Fruit fly (Drosophila melanogaster) whole organism, embryonic: ENCODE measurements around the gene CG5541.

ENCODE experiments used
- Atf3 ChIP-seq: fragments of 200-800 bp; sonication (Bioruptor generic); optimal IDR thresholded peaks from 3 replicates; lab custom pipeline; 2016; ENCODE audit warnings: missing biosample characterization, missing genetic modification characterization
- Awh ChIP-seq: fragments of 200-800 bp; sonication (Bioruptor generic); IDR thresholded peaks from 2 replicates; pipeline ENCODE4, ENCODE4 v1.3.6; 2022; ENCODE audit warnings: missing biosample characterization, missing genetic modification characterization
- Bdp1 ChIP-seq: fragments of 200-800 bp; sonication (Bioruptor generic); optimal IDR thresholded peaks from 3 replicates; lab custom pipeline; 2016; ENCODE audit warnings: missing biosample characterization, missing genetic modification characterization
- CG11093 ChIP-seq: fragments of 200-800 bp; sonication (Bioruptor generic); IDR thresholded peaks from 3 replicates; pipeline ENCODE4 v1.3.6; 2022; ENCODE audit warnings: missing biosample characterization, missing genetic modification characterization
- CG11696 ChIP-seq: fragments of 200-800 bp; sonication (Bioruptor generic); IDR thresholded peaks from 2 replicates; pipeline ENCODE4 v1.3.6; 2022; ENCODE audit warnings: missing biosample characterization, missing genetic modification characterization
- CG12659 ChIP-seq: fragments of 200-800 bp; sonication (Bioruptor generic); optimal IDR thresholded peaks from 3 replicates; lab custom pipeline; 2017; ENCODE audit warnings: mild to moderate bottlenecking, missing biosample characterization, missing genetic modification reagents, missing genetic modification characterization
- CG13424 ChIP-seq: fragments of 200-800 bp; sonication (Bioruptor generic); optimal IDR thresholded peaks from 2 replicates; lab custom pipeline; 2019; ENCODE audit warnings: missing biosample characterization, mild to moderate bottlenecking, missing genetic modification characterization, moderate library complexity
- CG15601 ChIP-seq: fragments of 200-800 bp; sonication (Bioruptor generic); optimal IDR thresholded peaks from 3 replicates; lab custom pipeline; 2019; ENCODE audit warnings: missing biosample characterization, mild to moderate bottlenecking, missing genetic modification characterization, moderate library complexity
- CG1602 ChIP-seq: fragments of 200-800 bp; sonication (Bioruptor generic); optimal IDR thresholded peaks from 3 replicates; lab custom pipeline; 2016; ENCODE audit warnings: missing biosample characterization, missing genetic modification characterization
- CG16813 ChIP-seq: fragments of 200-800 bp; sonication (Bioruptor generic); IDR thresholded peaks from 3 replicates; pipeline ENCODE4 v1.3.6; 2022; ENCODE audit warnings: missing biosample characterization, missing genetic modification characterization; ENCODE audit not compliant: partially characterized antibody
- CG17568 ChIP-seq: fragments of 200-800 bp; sonication (Bioruptor generic); optimal IDR thresholded peaks from 2 replicates; lab custom pipeline; 2018; ENCODE audit warnings: missing biosample characterization, mild to moderate bottlenecking, missing genetic modification characterization, moderate library complexity
- CG17802 ChIP-seq: fragments of 200-800 bp; sonication (Bioruptor generic); optimal IDR thresholded peaks from 2 replicates; lab custom pipeline; 2018; ENCODE audit warnings: missing biosample characterization, mild to moderate bottlenecking, missing genetic modification characterization, moderate library complexity
- CG17829 ChIP-seq: fragments of 200-800 bp; optimal IDR thresholded peaks from 2 replicates; lab custom pipeline; 2019; ENCODE audit warnings: missing biosample characterization, mild to moderate bottlenecking, missing genetic modification characterization, moderate library complexity
- CG17912 ChIP-seq: fragments of 200-800 bp; sonication (Bioruptor generic); optimal IDR thresholded peaks from 2 replicates; lab custom pipeline; 2018; ENCODE audit warnings: missing biosample characterization, mild to moderate bottlenecking, missing genetic modification characterization
- CG30020 ChIP-seq: fragments of 200-800 bp; optimal IDR thresholded peaks from 2 replicates; lab custom pipeline; 2019; ENCODE audit warnings: missing biosample characterization, mild to moderate bottlenecking, missing genetic modification characterization, moderate library complexity
- CG31365 ChIP-seq: fragments of 200-800 bp; sonication (Bioruptor generic); optimal IDR thresholded peaks from 2 replicates; lab custom pipeline; 2018; ENCODE audit warnings: missing biosample characterization, mild to moderate bottlenecking, missing genetic modification characterization
- CG34224 ChIP-seq: fragments of 200-800 bp; sonication (Bioruptor generic); IDR thresholded peaks from 3 replicates; pipeline ENCODE4 v1.3.6; 2022; ENCODE audit warnings: missing biosample characterization, missing genetic modification characterization; ENCODE audit not compliant: partially characterized antibody
- CG4617 ChIP-seq: fragments of 200-800 bp; sonication (Bioruptor generic); optimal IDR thresholded peaks from 3 replicates; lab custom pipeline; 2016; ENCODE audit warnings: missing biosample characterization, missing genetic modification characterization, borderline replicate concordance
- CG6813 ChIP-seq: fragments of 200-800 bp; sonication (Bioruptor generic); optimal IDR thresholded peaks from 2 replicates; lab custom pipeline; 2017; ENCODE audit warnings: missing biosample characterization, missing genetic modification characterization, mild to moderate bottlenecking, moderate library complexity, missing genetic modification reagents
- CG7556 ChIP-seq: fragments of 200-800 bp; sonication (Bioruptor generic); optimal IDR thresholded peaks from 2 replicates; lab custom pipeline; 2017; ENCODE audit warnings: missing biosample characterization, mild to moderate bottlenecking, missing genetic modification characterization
- CG7786 ChIP-seq: fragments of 200-800 bp; sonication (Bioruptor generic); optimal IDR thresholded peaks from 2 replicates; lab custom pipeline; 2016; ENCODE audit warnings: missing biosample characterization, missing genetic modification characterization
- CG8089 ChIP-seq: fragments of 200-800 bp; sonication (Bioruptor generic); optimal IDR thresholded peaks from 3 replicates; lab custom pipeline; 2016; ENCODE audit warnings: missing biosample characterization, missing genetic modification characterization
- CG8281 ChIP-seq: fragments of 200-800 bp; sonication (Bioruptor generic); optimal IDR thresholded peaks from 2 replicates; lab custom pipeline; 2018; ENCODE audit warnings: missing biosample characterization, mild to moderate bottlenecking, missing genetic modification characterization, moderate library complexity
- CG9797 ChIP-seq: fragments of 200-800 bp; sonication (Bioruptor generic); optimal IDR thresholded peaks from 3 replicates; lab custom pipeline; 2018; ENCODE audit warnings: missing biosample characterization, mild to moderate bottlenecking, missing genetic modification characterization
- D ChIP-seq, 2 experiments: fragments of 200-800 bp in 1 of 2; fragments of >200 bp in 1 of 2; sonication (Bioruptor generic) in 1 of 2; optimal IDR thresholded peaks; 2 replicates in 1 of 2; 3 replicates in 1 of 2; lab custom pipeline; 2017; ENCODE audit warnings: mild to moderate bottlenecking in 1 of 2, missing biosample characterization in 1 of 2, missing genetic modification characterization in 1 of 2, missing genetic modification reagents in 1 of 2
- Dad ChIP-seq: fragments of 200-800 bp; sonication (Bioruptor generic); optimal IDR thresholded peaks from 3 replicates; lab custom pipeline; 2016; ENCODE audit warnings: missing biosample characterization, missing genetic modification characterization
- Fer2 ChIP-seq: fragments of 200-800 bp; sonication (Bioruptor generic); optimal IDR thresholded peaks from 2 replicates; lab custom pipeline; 2018; ENCODE audit warnings: missing biosample characterization, mild to moderate bottlenecking, missing genetic modification characterization, moderate library complexity
- Lim3 ChIP-seq: fragments of 200-800 bp; sonication (Bioruptor generic); IDR thresholded peaks from 2 replicates; pipeline ENCODE4 v1.3.6; 2022; ENCODE audit warnings: missing biosample characterization, missing genetic modification characterization
- Mes4 ChIP-seq: fragments of 200-800 bp; sonication (Bioruptor generic); optimal IDR thresholded peaks from 2 replicates; lab custom pipeline; 2016; ENCODE audit warnings: missing biosample characterization, missing genetic modification characterization
- Myb ChIP-seq: fragments of 200-800 bp; sonication (Bioruptor generic); optimal IDR thresholded peaks from 2 replicates; lab custom pipeline; 2016; ENCODE audit warnings: missing biosample characterization, missing genetic modification characterization
- NK7.1 ChIP-seq: fragments of 200-800 bp; sonication (Bioruptor generic); optimal IDR thresholded peaks from 3 replicates; lab custom pipeline; 2016; ENCODE audit warnings: missing biosample characterization, missing genetic modification characterization
- Oli ChIP-seq: fragments of 200-800 bp; sonication (Bioruptor generic); optimal IDR thresholded peaks from 2 replicates; lab custom pipeline; 2018; ENCODE audit warnings: missing biosample characterization, mild to moderate bottlenecking, missing genetic modification characterization, moderate library complexity
- Sry-δ ChIP-seq: fragments of 200-800 bp; sonication (Bioruptor generic); optimal IDR thresholded peaks from 2 replicates; lab custom pipeline; 2016; ENCODE audit warnings: missing biosample characterization, missing genetic modification characterization
- Ssrp ChIP-seq: fragments of 200-800 bp; sonication (Bioruptor generic); optimal IDR thresholded peaks from 2 replicates; lab custom pipeline; 2018; ENCODE audit warnings: missing biosample characterization, mild to moderate bottlenecking, missing genetic modification characterization, moderate library complexity
- Xrp1 ChIP-seq: fragments of 200-800 bp; sonication (Bioruptor generic); IDR thresholded peaks from 2 replicates; pipeline ENCODE4 v1.3.6; 2022; ENCODE audit warnings: missing biosample characterization, missing genetic modification characterization
- ab ChIP-seq: fragments of 200-800 bp; sonication (Bioruptor generic); optimal IDR thresholded peaks from 2 replicates; lab custom pipeline; 2016; ENCODE audit warnings: missing biosample characterization, missing genetic modification characterization
- ara ChIP-seq: fragments of 200-800 bp; sonication (Bioruptor generic); IDR thresholded peaks from 2 replicates; pipeline ENCODE4 v1.3.6; 2022; ENCODE audit warnings: missing biosample characterization, missing genetic modification characterization
- az2 ChIP-seq: fragments of 200-800 bp; sonication (Bioruptor generic); optimal IDR thresholded peaks from 3 replicates; lab custom pipeline; 2016; ENCODE audit warnings: missing biosample characterization, missing genetic modification characterization
- grau ChIP-seq: fragments of 200-800 bp; optimal IDR thresholded peaks from 3 replicates; lab custom pipeline; 2019; ENCODE audit warnings: missing biosample characterization, mild to moderate bottlenecking, missing genetic modification characterization, moderate library complexity
- nmo ChIP-seq: fragments of 200-800 bp; sonication (Bioruptor generic); optimal IDR thresholded peaks from 2 replicates; lab custom pipeline; 2018; ENCODE audit warnings: missing biosample characterization, mild to moderate bottlenecking, missing genetic modification characterization, moderate library complexity
- nom ChIP-seq: fragments of 200-800 bp; sonication (Bioruptor generic); optimal IDR thresholded peaks from 2 replicates; lab custom pipeline; 2017; ENCODE audit warnings: missing biosample characterization, missing genetic modification characterization, mild to moderate bottlenecking, moderate library complexity, missing genetic modification reagents
- otp ChIP-seq: fragments of 200-800 bp; sonication (Bioruptor generic); IDR thresholded peaks from 3 replicates; pipeline ENCODE4, ENCODE4 v1.3.6; 2022; ENCODE audit warnings: missing biosample characterization, missing genetic modification characterization
- psq ChIP-seq: fragments of 200-800 bp; sonication (Bioruptor generic); optimal IDR thresholded peaks from 2 replicates; lab custom pipeline; 2017; ENCODE audit warnings: missing biosample characterization, missing genetic modification characterization
- rib ChIP-seq: fragments of 200-800 bp; sonication (Bioruptor generic); IDR thresholded peaks from 2 replicates; pipeline ENCODE4 v1.3.6; 2022; ENCODE audit warnings: missing biosample characterization, missing genetic modification characterization
- sens ChIP-seq: fragments of 200-800 bp; sonication (Bioruptor generic); peaks from one replicate; lab custom pipeline; 2016; ENCODE audit warnings: missing biosample characterization, missing genetic modification characterization
- shn ChIP-seq: fragments of 200-800 bp; sonication (Bioruptor generic); optimal IDR thresholded peaks from 3 replicates; lab custom pipeline; 2016; ENCODE audit warnings: missing biosample characterization, missing genetic modification characterization
- tna ChIP-seq: fragments of 200-800 bp; sonication (Bioruptor generic); IDR thresholded peaks from 2 replicates; pipeline ENCODE4 v1.3.6; 2022; ENCODE audit warnings: missing biosample characterization, missing genetic modification characterization; ENCODE audit not compliant: partially characterized antibody
- toy ChIP-seq: fragments of 200-800 bp; sonication (Bioruptor generic); IDR thresholded peaks from 2 replicates; pipeline ENCODE4 v1.3.6; 2022; ENCODE audit warnings: missing biosample characterization, missing genetic modification characterization
- zfh1 ChIP-seq: fragments of 200-800 bp; sonication (Bioruptor generic); IDR thresholded peaks from 3 replicates; pipeline ENCODE4 v1.3.6; 2022; ENCODE audit warnings: missing biosample characterization, missing genetic modification characterization

The CG5541 gene

DNA sequence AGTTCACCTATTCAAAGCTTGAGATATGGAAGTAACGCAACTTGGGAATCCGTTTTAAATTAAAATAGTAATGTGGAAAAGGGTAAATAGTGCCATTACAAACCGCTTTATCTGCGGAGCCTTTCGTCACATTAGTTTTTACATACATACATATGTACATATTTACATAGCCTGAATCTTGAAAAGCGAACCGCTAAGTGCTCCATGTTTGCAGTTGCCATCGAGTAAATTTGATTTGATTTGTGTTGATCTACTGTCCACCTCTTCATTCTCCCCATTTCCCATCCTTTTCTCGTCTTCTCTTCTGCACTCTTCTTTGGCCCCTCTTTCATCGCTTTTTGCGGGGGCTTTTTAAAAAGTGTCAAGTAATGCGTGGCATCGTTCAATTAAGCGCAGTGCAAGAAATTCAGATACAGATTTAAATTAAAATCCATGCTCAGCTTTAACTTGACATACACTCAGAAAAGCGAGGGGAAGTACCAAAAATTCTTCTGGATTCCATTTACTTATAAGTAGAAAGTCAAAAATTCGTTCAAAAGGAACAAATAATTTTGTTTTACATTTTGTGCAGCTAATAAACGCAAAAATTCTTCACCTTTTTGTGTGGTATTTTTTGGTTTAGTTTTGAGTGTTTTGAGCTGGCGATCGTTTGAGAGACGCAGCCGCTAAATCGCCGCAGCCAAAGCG is 767 bp upstream of the CG5541 start (continued):
- TF ChIP-seq CG6813 (GFP tag; lab: Kevin White, UChicago) = peak; percentile 96
- no peak for TF ChIP-seq Lim3 (GFP tag; lab: Robert Waterston, UW)
- TF ChIP-seq Bdp1 (GFP tag; lab: Kevin White, UChicago) = peak; percentile 82
- TF ChIP-seq psq (GFP tag; lab: Kevin White, UChicago) = peak; percentile 76
- no peak for TF ChIP-seq CG34224 (GFP tag; lab: Robert Waterston, UW)
- TF ChIP-seq CG16813 (GFP tag; lab: Robert Waterston, UW) = no peak
- TF ChIP-seq CG7786 (GFP tag; lab: Kevin White, UChicago) = peak; percentile 21
- peak; percentile 93 for TF ChIP-seq Awh (GFP tag; lab: Robert Waterston, UW)
- TF ChIP-seq CG1602 (GFP tag; lab: Kevin White, UChicago) = peak; percentile 61
- TF ChIP-seq CG7556 = peak; percentile 80
- 0 out of 2 replicates have a peak, but pooled peaks have one; percentile 37 for TF ChIP-seq toy (GFP tag; lab: Robert Waterston, UW)
- peak; percentile 90 for TF ChIP-seq CG17568 (GFP tag; lab: Kevin White, UChicago)
- TF ChIP-seq Oli (tag; lab: Kevin White, UChicago) = peak; percentile 56
- TF ChIP-seq sens (GFP tag; lab: Kevin White, UChicago) = peak; percentile 98
- TF ChIP-seq CG30020 (tag; lab: Kevin White, UChicago) = peak; percentile 1
- peak; percentile 58 for TF ChIP-seq Atf3 (GFP tag; lab: Kevin White, UChicago)
- peak; percentile 65 for TF ChIP-seq rib
- TF ChIP-seq CG15601 (tag; lab: Kevin White, UChicago) = peak; percentile 94
- TF ChIP-seq tna (GFP tag; lab: Robert Waterston, UW) = no peak
- TF ChIP-seq CG8089 = peak; percentile 89
- peak; percentile 42 for TF ChIP-seq Sry-δ (GFP tag; lab: Kevin White, UChicago)
- peak; percentile 74 for TF ChIP-seq zfh1 (GFP tag; lab: Robert Waterston, UW)
- peak; percentile 81 for TF ChIP-seq ara (GFP tag; lab: Robert Waterston, UW)
- TF ChIP-seq Ssrp (tag; lab: Kevin White, UChicago) = no peak
- TF ChIP-seq Fer2 (tag; lab: Kevin White, UChicago) = peak; percentile 72
- TF ChIP-seq ab (GFP tag; lab: Kevin White, UChicago) = peak; percentile 23
- peak; percentile 29 for TF ChIP-seq grau (tag; lab: Kevin White, UChicago)
- TF ChIP-seq nom (GFP tag; lab: Kevin White, UChicago) = no peak
- peak; percentile 88 for TF ChIP-seq CG12659 (GFP tag; lab: Kevin White, UChicago)
- no peak for TF ChIP-seq CG9797 (GFP tag; lab: Kevin White, UChicago)
- no peak for TF ChIP-seq nmo
- peak; percentile 90 for TF ChIP-seq Mes4
- peak; percentile 75 for TF ChIP-seq CG13424
- TF ChIP-seq NK7.1 = peak; percentile 65
- no peak for TF ChIP-seq D (optimal IDR thresholded peaks at IDR 0.05; lab: Kevin White, UChicago)
- TF ChIP-seq D (GFP tag; optimal IDR thresholded peaks at IDR 0.05; lab: Kevin White, UChicago) = peak; percentile 93
- no peak for TF ChIP-seq CG4617 (GFP tag; lab: Kevin White, UChicago)
- TF ChIP-seq CG11093 (GFP tag; lab: Robert Waterston, UW) = peak; percentile 48; the same call in 1 of the 3 replicates
- peak; percentile 54 for TF ChIP-seq Dad
- TF ChIP-seq CG11696 (GFP tag; lab: Robert Waterston, UW) = 0 out of 2 replicates have a peak, but pooled peaks have one; percentile 22
- TF ChIP-seq otp (GFP tag; lab: Robert Waterston, UW) = peak; percentile 90
- peak; percentile 25 for TF ChIP-seq az2
- peak; percentile 63 for TF ChIP-seq CG8281
- peak; percentile 14 for TF ChIP-seq CG17802 (tag; lab: Kevin White, UChicago)
- peak; percentile 25 for TF ChIP-seq Myb
- peak; percentile 19 for TF ChIP-seq CG17829 (tag; lab: Kevin White, UChicago)
- peak; percentile 86 for TF ChIP-seq Xrp1 (GFP tag; lab: Robert Waterston, UW)
- TF ChIP-seq CG17912 (GFP tag; lab: Kevin White, UChicago) = peak; percentile 93
- peak; percentile 82 for TF ChIP-seq CG31365
- TF ChIP-seq shn (GFP tag; lab: Kevin White, UChicago) = peak; percentile 62
